Fruit fly (Drosophila melanogaster) whole organism, embryonic: ENCODE measurements around the gene Rab9Fa.

Experiments used
- Ada2b ChIP-seq: fragments of 200-800 bp; sonication (Bioruptor generic); IDR thresholded peaks from 2 replicates; pipeline ENCODE4 v1.3.6; 2022; ENCODE audit warnings: missing biosample characterization, missing genetic modification characterization
- Bdp1 ChIP-seq: fragments of 200-800 bp; sonication (Bioruptor generic); optimal IDR thresholded peaks from 3 replicates; lab custom pipeline; 2016; ENCODE audit warnings: missing biosample characterization, missing genetic modification characterization
- Bgb ChIP-seq: fragments of 200-800 bp; sonication (Bioruptor generic); IDR thresholded peaks from 2 replicates; pipeline ENCODE4 v1.3.6; 2022; ENCODE audit warnings: missing biosample characterization, missing genetic modification characterization; ENCODE audit not compliant: partially characterized antibody
- Blimp-1 ChIP-seq: fragments of 200-800 bp; sonication (Bioruptor generic); optimal IDR thresholded peaks from 3 replicates; lab custom pipeline; 2018; ENCODE audit warnings: missing biosample characterization, missing genetic modification characterization, mild to moderate bottlenecking, moderate library complexity, missing genetic modification reagents
- CG10431 ChIP-seq: fragments of 200-800 bp; sonication (Bioruptor generic); optimal IDR thresholded peaks from 3 replicates; lab custom pipeline; 2018; ENCODE audit warnings: missing biosample characterization, mild to moderate bottlenecking, missing genetic modification characterization
- CG10462 ChIP-seq: fragments of 200-800 bp; sonication (Bioruptor generic); optimal IDR thresholded peaks from 2 replicates; lab custom pipeline; 2016; ENCODE audit warnings: missing biosample characterization, missing genetic modification characterization
- CG11085 ChIP-seq: fragments of 200-800 bp; sonication (Bioruptor generic); IDR thresholded peaks from 2 replicates; pipeline ENCODE4 v1.3.6; 2022; ENCODE audit warnings: missing biosample characterization, missing genetic modification characterization
- CG11695 ChIP-seq: fragments of 200-800 bp; sonication (Bioruptor generic); IDR thresholded peaks from 3 replicates; pipeline ENCODE4 v1.3.6; 2022; ENCODE audit warnings: missing biosample characterization, missing genetic modification characterization
- CG14667 ChIP-seq: fragments of 200-800 bp; sonication (Bioruptor generic); IDR thresholded peaks from 2 replicates; pipeline ENCODE4 v1.3.6; 2022; ENCODE audit warnings: missing biosample characterization, missing genetic modification characterization
- CG1832 ChIP-seq: fragments of 200-800 bp; sonication (Bioruptor generic); optimal IDR thresholded peaks from 2 replicates; lab custom pipeline; 2017; ENCODE audit warnings: missing biosample characterization, mild to moderate bottlenecking, missing genetic modification characterization, inconsistent platforms
- CG2889 ChIP-seq: fragments of 200-800 bp; sonication (Bioruptor generic); IDR thresholded peaks from 3 replicates; pipeline ENCODE4 v1.3.6; 2022; ENCODE audit warnings: missing biosample characterization, missing genetic modification characterization
- CG30431 ChIP-seq: fragments of 200-800 bp; sonication (Bioruptor generic); optimal IDR thresholded peaks from 2 replicates; lab custom pipeline; 2017; ENCODE audit warnings: missing biosample characterization, missing genetic modification characterization
- CG3163 ChIP-seq: fragments of 200-800 bp; sonication (Bioruptor generic); optimal IDR thresholded peaks from 3 replicates; lab custom pipeline; 2016; ENCODE audit warnings: missing biosample characterization, missing genetic modification characterization
- CG33557 ChIP-seq: fragments of 200-800 bp; sonication (Bioruptor generic); optimal IDR thresholded peaks from 2 replicates; lab custom pipeline; 2019; ENCODE audit warnings: missing biosample characterization, mild to moderate bottlenecking, missing genetic modification characterization, moderate library complexity
- CG3847 ChIP-seq: fragments of 200-800 bp; sonication (Bioruptor generic); IDR thresholded peaks from 2 replicates; pipeline ENCODE4 v1.3.6; 2022; ENCODE audit warnings: missing biosample characterization, missing genetic modification characterization
- CG4282 ChIP-seq: fragments of 200-800 bp; sonication (Bioruptor generic); optimal IDR thresholded peaks from 2 replicates; lab custom pipeline; 2016; ENCODE audit warnings: missing biosample characterization, missing genetic modification characterization
- CG4404 ChIP-seq: fragments of 200-800 bp; sonication (Bioruptor generic); IDR thresholded peaks from 2 replicates; pipeline ENCODE4 v1.3.6; 2022; ENCODE audit warnings: missing biosample characterization, missing genetic modification characterization
- CG6689 ChIP-seq: fragments of 200-800 bp; sonication (Bioruptor generic); IDR thresholded peaks from 2 replicates; pipeline ENCODE4 v1.3.6; 2022; ENCODE audit warnings: missing biosample characterization, missing genetic modification characterization
- CG7928 ChIP-seq: fragments of 200-800 bp; sonication (Bioruptor generic); optimal IDR thresholded peaks from 2 replicates; lab custom pipeline; 2017; ENCODE audit warnings: missing biosample characterization, mild to moderate bottlenecking, missing genetic modification characterization
- CG8924 ChIP-seq: fragments of 200-800 bp; optimal IDR thresholded peaks from 3 replicates; lab custom pipeline; 2019; ENCODE audit warnings: missing biosample characterization, mild to moderate bottlenecking, missing genetic modification characterization, moderate library complexity
- CG9609 ChIP-seq: fragments of 200-800 bp; sonication (Bioruptor generic); optimal IDR thresholded peaks from 3 replicates; lab custom pipeline; 2016; ENCODE audit warnings: missing biosample characterization, missing genetic modification characterization
- CHES-1-like ChIP-seq: fragments of 200-800 bp; sonication (Bioruptor generic); optimal IDR thresholded peaks from 2 replicates; lab custom pipeline; 2016; ENCODE audit warnings: missing biosample characterization, missing genetic modification characterization
- Dbx ChIP-seq: fragments of 200-800 bp; sonication (Bioruptor generic); IDR thresholded peaks from 3 replicates; pipeline ENCODE4 v1.3.6; 2022; ENCODE audit warnings: missing biosample characterization, missing genetic modification characterization
- ERR ChIP-seq: fragments of 200-800 bp; sonication (Bioruptor generic); optimal IDR thresholded peaks from 2 replicates; lab custom pipeline; 2016; ENCODE audit warnings: missing biosample characterization, missing genetic modification characterization
- Fer1 ChIP-seq: fragments of 200-800 bp; sonication (Bioruptor generic); optimal IDR thresholded peaks from 2 replicates; lab custom pipeline; 2017; ENCODE audit warnings: missing biosample characterization, mild to moderate bottlenecking, missing genetic modification characterization
- GATAe ChIP-seq: fragments of 200-800 bp; sonication (Bioruptor generic); conservative IDR thresholded peaks from 2 replicates; pipeline ENCODE4 v1.3.6; 2022; ENCODE audit warnings: missing biosample characterization, missing genetic modification characterization
- Hsf ChIP-seq: fragments of 200-800 bp; sonication (Bioruptor generic); optimal IDR thresholded peaks from 3 replicates; lab custom pipeline; 2016; ENCODE audit warnings: missing biosample characterization, missing genetic modification characterization
- Jarid2 ChIP-seq: fragments of 200-800 bp; sonication (Bioruptor generic); optimal IDR thresholded peaks from 3 replicates; lab custom pipeline; 2017; ENCODE audit warnings: mild to moderate bottlenecking, missing biosample characterization, missing genetic modification reagents, missing genetic modification characterization
- Sox100B ChIP-seq: fragments of 200-800 bp; sonication (Bioruptor generic); optimal IDR thresholded peaks from 3 replicates; lab custom pipeline; 2018; ENCODE audit warnings: missing biosample characterization, mild to moderate bottlenecking, missing genetic modification characterization
- Xrp1 ChIP-seq: fragments of 200-800 bp; sonication (Bioruptor generic); IDR thresholded peaks from 2 replicates; pipeline ENCODE4 v1.3.6; 2022; ENCODE audit warnings: missing biosample characterization, missing genetic modification characterization
- bbx ChIP-seq: fragments of 200-800 bp; sonication (Bioruptor generic); IDR thresholded peaks from 2 replicates; pipeline ENCODE4 v1.3.6; 2022; ENCODE audit warnings: missing biosample characterization, missing genetic modification characterization; ENCODE audit not compliant: partially characterized antibody
- br ChIP-seq: fragments of >200 bp; optimal IDR thresholded peaks from 2 replicates; lab custom pipeline; 2017
- en ChIP-seq: fragments of 200-800 bp; sonication (Bioruptor generic); optimal IDR thresholded peaks from 2 replicates; lab custom pipeline; 2016; ENCODE audit warnings: missing biosample characterization, missing genetic modification characterization
- fd96Cb ChIP-seq: fragments of 200-800 bp; sonication (Bioruptor generic); optimal IDR thresholded peaks from 2 replicates; lab custom pipeline; 2018; ENCODE audit warnings: missing biosample characterization, mild to moderate bottlenecking, missing genetic modification characterization, moderate library complexity
- gsb ChIP-seq: fragments of 200-800 bp; sonication (Bioruptor generic); IDR thresholded peaks from 2 replicates; pipeline ENCODE4 v1.3.6; 2022; ENCODE audit warnings: missing biosample characterization, missing genetic modification characterization
- gt ChIP-seq: fragments of 200-800 bp; sonication (Bioruptor generic); IDR thresholded peaks from 2 replicates; pipeline ENCODE4 v1.3.6; 2022; ENCODE audit warnings: missing biosample characterization, missing genetic modification characterization
- kay ChIP-seq: fragments of 200-800 bp; sonication (Bioruptor generic); optimal IDR thresholded peaks from 2 replicates; lab custom pipeline; 2016; ENCODE audit warnings: missing biosample characterization, missing genetic modification characterization
- knrl ChIP-seq: fragments of 200-800 bp; sonication (Bioruptor generic); IDR thresholded peaks from 3 replicates; pipeline ENCODE4 v1.3.6; 2022; ENCODE audit warnings: missing biosample characterization, missing genetic modification characterization; ENCODE audit not compliant: partially characterized antibody
- lmd ChIP-seq: fragments of 200-800 bp; sonication (Bioruptor generic); IDR thresholded peaks from 2 replicates; pipeline ENCODE4 v1.3.6; 2022; ENCODE audit warnings: missing biosample characterization, missing genetic modification characterization
- nerfin-2 ChIP-seq: fragments of 200-800 bp; sonication (Bioruptor generic); IDR thresholded peaks from 2 replicates; pipeline ENCODE4 v1.3.6; 2022; ENCODE audit warnings: missing biosample characterization, missing genetic modification characterization; ENCODE audit not compliant: partially characterized antibody
- pan ChIP-seq, 4 experiments: fragments of >200 bp in 3 of 4; fragments of 200-800 bp in 1 of 4; sonication (Bioruptor generic) in 1 of 4; optimal IDR thresholded peaks in 3 of 4; IDR thresholded peaks in 1 of 4; 2 replicates each; pipeline versions ENCODE4 v1.3.6 to Lab custom; 2017 to 2022; ENCODE audit warnings: missing biosample characterization in 2 of 4, missing genetic modification characterization in 2 of 4, mixed read lengths in 1 of 4
- pfk ChIP-seq: fragments of 200-800 bp; sonication (Bioruptor generic); optimal IDR thresholded peaks from 2 replicates; lab custom pipeline; 2018; ENCODE audit warnings: missing biosample characterization, mild to moderate bottlenecking, missing genetic modification characterization, moderate library complexity
- phol ChIP-seq: fragments of 200-800 bp; sonication (Bioruptor generic); optimal IDR thresholded peaks from 3 replicates; lab custom pipeline; 2018; ENCODE audit warnings: missing biosample characterization, mild to moderate bottlenecking, missing genetic modification characterization, moderate library complexity
- repo ChIP-seq: fragments of 200-800 bp; sonication (Bioruptor generic); optimal IDR thresholded peaks from 2 replicates; lab custom pipeline; 2016; ENCODE audit warnings: missing biosample characterization, missing genetic modification characterization
- ro ChIP-seq: fragments of 200-800 bp; sonication (Bioruptor generic); IDR thresholded peaks from 2 replicates; pipeline ENCODE4 v1.3.6; 2022; ENCODE audit warnings: missing biosample characterization, missing genetic modification characterization
- shn ChIP-seq: fragments of 200-800 bp; sonication (Bioruptor generic); optimal IDR thresholded peaks from 3 replicates; lab custom pipeline; 2016; ENCODE audit warnings: missing biosample characterization, missing genetic modification characterization
- sisA ChIP-seq: fragments of 200-800 bp; sonication (Bioruptor generic); IDR thresholded peaks from 2 replicates; pipeline ENCODE4 v1.3.6; 2022; ENCODE audit warnings: missing biosample characterization, missing genetic modification characterization
- vnd ChIP-seq: fragments of 200-800 bp; sonication (Bioruptor generic); IDR thresholded peaks from 3 replicates; pipeline ENCODE4 v1.3.6; 2022; ENCODE audit warnings: missing biosample characterization, missing genetic modification characterization; ENCODE audit not compliant: partially characterized antibody
- z ChIP-seq: fragments of 200-800 bp; sonication (Bioruptor generic); IDR thresholded peaks from 3 replicates; pipeline ENCODE4 v1.3.6; 2022; ENCODE audit warnings: missing biosample characterization, missing genetic modification characterization
- zfh1 ChIP-seq: fragments of 200-800 bp; sonication (Bioruptor generic); IDR thresholded peaks from 3 replicates; pipeline ENCODE4 v1.3.6; 2022; ENCODE audit warnings: missing biosample characterization, missing genetic modification characterization

Rab9Fa gene

dm6 chrX:10966978-10967731, 16.3 kb upstream of the Rab9Fa start, which contains the start of gene C901 (continued):
- TF ChIP-seq ERR (GFP tag; lab: Kevin White, UChicago) (no peak), knrl (GFP tag; lab: Robert Waterston, UW) (no peak), pfk (no peak), CG4404 (no peak), Sox100B (peak; percentile 84), bbx (no peak), ro (GFP tag; lab: Robert Waterston, UW) (no peak; the same call in 1 of the 2 replicates), CG11695 (GFP tag; lab: Robert Waterston, UW) (peak; percentile 79), Fer1 (GFP tag; lab: Kevin White, UChicago) (no peak), Bdp1 (GFP tag; lab: Kevin White, UChicago) (no peak), sisA (GFP tag; lab: Robert Waterston, UW) (peak; percentile 61), CG8924 (tag; lab: Kevin White, UChicago) (peak; percentile 80), Hsf (GFP tag; lab: Kevin White, UChicago) (peak; percentile 5), CG7928 (no peak), repo (GFP tag; lab: Kevin White, UChicago) (no peak), vnd (no peak), en (GFP tag; lab: Kevin White, UChicago) (no peak), CG10431 (peak; percentile 64), Jarid2 (GFP tag; lab: Kevin White, UChicago) (no peak), CG1832 (GFP tag; lab: Kevin White, UChicago) (no peak), gt (GFP tag; lab: Robert Waterston, UW) (0 out of 2 replicates have a peak, but pooled peaks have one; percentile 23), CG11085 (GFP tag; lab: Robert Waterston, UW) (no peak), br (lab: Kevin White, UChicago) (no peak), Xrp1 (GFP tag; lab: Robert Waterston, UW) (peak; percentile 75), z (GFP tag; lab: Robert Waterston, UW) (no peak), CG6689 (GFP tag; lab: Robert Waterston, UW) (peak; percentile 74), phol (peak; percentile 87), CG4282 (no peak), Bgb (GFP tag; lab: Robert Waterston, UW) (no peak), Blimp-1 (peak; percentile 83), lmd (GFP tag; lab: Robert Waterston, UW) (peak; percentile 69), gsb (GFP tag; lab: Robert Waterston, UW) (no peak), nerfin-2 (GFP tag; lab: Robert Waterston, UW) (no peak), GATAe (no peak), CG14667 (peak; percentile 16; the same call in 1 of the 2 replicates), CG33557 (GFP tag; lab: Kevin White, UChicago) (peak; percentile 51), Ada2b (peak; percentile 49), CG10462 (GFP tag; lab: Kevin White, UChicago) (peak; percentile 16), Dbx (GFP tag; lab: Robert Waterston, UW) (no peak), shn (no peak), CG3847 (GFP tag; lab: Robert Waterston, UW) (0 out of 2 replicates have a peak, but pooled peaks have one; percentile 49), fd96Cb (tag; lab: Kevin White, UChicago) (peak; percentile 82), kay (GFP tag; lab: Kevin White, UChicago) (no peak), CHES-1-like (GFP tag; lab: Kevin White, UChicago) (no peak), CG3163 (GFP tag; lab: Kevin White, UChicago) (no peak), CG9609 (GFP tag; lab: Kevin White, UChicago) (no peak), pan (optimal IDR thresholded peaks at IDR 0.05; lab: Kevin White, UChicago) (no peak), pan (GFP tag; optimal IDR thresholded peaks at IDR 0.05 in 1 of 2, IDR thresholded peaks at IDR 0.05 in 1 of 2) (peak in 1 of 2 experiments; percentile 58), zfh1 (no peak), CG2889 (GFP tag; lab: Robert Waterston, UW) (no peak), CG30431 (peak; percentile 4)
